Fruit fly (Drosophila melanogaster) whole organism, prepupa: ENCODE results near the gene CycY.

ENCODE experiments used
- CG11294 ChIP-seq: fragments of 200-800 bp; sonication (Bioruptor generic); IDR thresholded peaks from 2 replicates; pipeline ENCODE4 v1.3.6; 2022; ENCODE audit warnings: missing biosample characterization, missing genetic modification characterization
- CG11902 ChIP-seq: fragments of 200-800 bp; sonication (Bioruptor generic); optimal IDR thresholded peaks from 3 replicates; lab custom pipeline; 2016; ENCODE audit warnings: missing biosample characterization, missing genetic modification characterization
- CG15336 ChIP-seq: fragments of 200-800 bp; sonication (Bioruptor generic); IDR thresholded peaks from 2 replicates; pipeline ENCODE4 v1.3.6; 2022; ENCODE audit warnings: missing biosample characterization, missing genetic modification characterization
- CG16779 ChIP-seq: fragments of 200-800 bp; sonication (Bioruptor generic); optimal IDR thresholded peaks from 3 replicates; lab custom pipeline; 2017; ENCODE audit warnings: missing biosample characterization, mild to moderate bottlenecking, missing genetic modification characterization
- CG3032 ChIP-seq: fragments of 200-800 bp; optimal IDR thresholded peaks from 2 replicates; lab custom pipeline; 2019; ENCODE audit warnings: missing biosample characterization, mild to moderate bottlenecking, missing genetic modification characterization, moderate library complexity
- CG32006 ChIP-seq: fragments of 200-800 bp; sonication (Bioruptor generic); optimal IDR thresholded peaks from 3 replicates; lab custom pipeline; 2017; ENCODE audit warnings: missing biosample characterization, mild to moderate bottlenecking, missing genetic modification characterization
- CG34406 ChIP-seq: fragments of 200-800 bp; sonication (Bioruptor generic); optimal IDR thresholded peaks from 3 replicates; lab custom pipeline; 2016; ENCODE audit warnings: missing biosample characterization, missing genetic modification characterization
- CG6276 ChIP-seq: fragments of 200-800 bp; sonication (Bioruptor generic); optimal IDR thresholded peaks from 2 replicates; lab custom pipeline; 2017; ENCODE audit warnings: missing biosample characterization, mild to moderate bottlenecking, missing genetic modification characterization
- CG6792 ChIP-seq: fragments of 200-800 bp; sonication (Bioruptor generic); optimal IDR thresholded peaks from 3 replicates; lab custom pipeline; 2016; ENCODE audit warnings: missing biosample characterization, missing genetic modification characterization
- CG6808 ChIP-seq: fragments of 200-800 bp; sonication (Bioruptor generic); optimal IDR thresholded peaks from 3 replicates; lab custom pipeline; 2017; ENCODE audit warnings: missing biosample characterization, missing genetic modification characterization, mild to moderate bottlenecking, moderate library complexity, missing genetic modification reagents
- CG6854 ChIP-seq: fragments of 200-800 bp; sonication (Bioruptor generic); optimal IDR thresholded peaks from 2 replicates; lab custom pipeline; 2017; ENCODE audit warnings: missing biosample characterization, mild to moderate bottlenecking, missing genetic modification characterization
- CG8119 ChIP-seq: fragments of 200-800 bp; sonication (Bioruptor generic); IDR thresholded peaks from 3 replicates; pipeline ENCODE4 v1.3.6; 2022; ENCODE audit warnings: missing biosample characterization, missing genetic modification characterization
- CG9139 ChIP-seq: fragments of 200-800 bp; sonication (Bioruptor generic); optimal IDR thresholded peaks from 3 replicates; lab custom pipeline; 2017; ENCODE audit warnings: missing biosample characterization, mild to moderate bottlenecking, missing genetic modification characterization
- Eip75B ChIP-seq: fragments of 200-800 bp; sonication (Bioruptor generic); optimal IDR thresholded peaks from 3 replicates; lab custom pipeline; 2016; ENCODE audit warnings: missing biosample characterization, missing genetic modification characterization
- Eip78C ChIP-seq: fragments of 200-800 bp; sonication (Bioruptor generic); peaks from one replicate; lab custom pipeline; 2016; ENCODE audit warnings: missing biosample characterization, missing genetic modification characterization
- Eip93F ChIP-seq: fragments of 200-800 bp; sonication (Bioruptor generic); optimal IDR thresholded peaks from 2 replicates; lab custom pipeline; 2016; ENCODE audit warnings: missing biosample characterization, mild to moderate bottlenecking, missing genetic modification characterization
- Ets96B ChIP-seq: fragments of 200-800 bp; optimal IDR thresholded peaks from 2 replicates; lab custom pipeline; 2019; ENCODE audit warnings: missing biosample characterization, mild to moderate bottlenecking, missing genetic modification characterization, moderate library complexity
- Hr38 ChIP-seq: sonication (Bioruptor generic); optimal IDR thresholded peaks from 2 replicates; lab custom pipeline; 2016; ENCODE audit warnings: missing biosample characterization, missing genetic modification characterization
- Hr4 ChIP-seq: fragments of 200-800 bp; sonication (Bioruptor generic); optimal IDR thresholded peaks from 3 replicates; lab custom pipeline; 2016; ENCODE audit warnings: missing biosample characterization, missing genetic modification characterization
- Lpt ChIP-seq: fragments of 200-800 bp; sonication (Bioruptor generic); optimal IDR thresholded peaks from 3 replicates; lab custom pipeline; 2016; ENCODE audit warnings: missing biosample characterization, missing genetic modification characterization
- Met ChIP-seq: fragments of 200-800 bp; sonication (Bioruptor generic); optimal IDR thresholded peaks from 3 replicates; lab custom pipeline; 2016; ENCODE audit warnings: missing biosample characterization, missing genetic modification characterization
- Sox14 ChIP-seq: fragments of 200-800 bp; sonication (Bioruptor generic); optimal IDR thresholded peaks from 3 replicates; lab custom pipeline; 2016; ENCODE audit warnings: missing biosample characterization, missing genetic modification characterization
- Sox15 ChIP-seq: fragments of 200-800 bp; sonication (Bioruptor generic); optimal IDR thresholded peaks from 3 replicates; lab custom pipeline; 2016; ENCODE audit warnings: missing biosample characterization, missing genetic modification characterization
- achi ChIP-seq: fragments of 200-800 bp; sonication (Bioruptor generic); optimal IDR thresholded peaks from 3 replicates; lab custom pipeline; 2016; ENCODE audit warnings: missing biosample characterization, missing genetic modification characterization
- acj6 ChIP-seq: fragments of 200-800 bp; sonication (Bioruptor generic); optimal IDR thresholded peaks from 3 replicates; lab custom pipeline; 2016; ENCODE audit warnings: missing biosample characterization, missing genetic modification characterization
- cyc ChIP-seq: fragments of 200-800 bp; sonication (Bioruptor generic); optimal IDR thresholded peaks from 3 replicates; lab custom pipeline; 2016; ENCODE audit warnings: missing biosample characterization, missing genetic modification characterization
- dac ChIP-seq: fragments of 200-800 bp; sonication (Bioruptor generic); optimal IDR thresholded peaks from 2 replicates; lab custom pipeline; 2017; ENCODE audit warnings: missing biosample characterization, mild to moderate bottlenecking, missing genetic modification characterization
- eg ChIP-seq: fragments of 200-800 bp; sonication (Bioruptor generic); IDR thresholded peaks from 3 replicates; pipeline ENCODE4 v1.3.6; 2022; ENCODE audit warnings: missing biosample characterization, missing genetic modification characterization
- esn ChIP-seq: fragments of 200-800 bp; sonication (Bioruptor generic); optimal IDR thresholded peaks from 2 replicates; lab custom pipeline; 2016; ENCODE audit warnings: missing biosample characterization, mild to moderate bottlenecking, missing genetic modification characterization, moderate library complexity
- fd85E ChIP-seq: fragments of 200-800 bp; sonication (Bioruptor generic); optimal IDR thresholded peaks from 3 replicates; lab custom pipeline; 2016; ENCODE audit warnings: missing biosample characterization, missing genetic modification characterization
- salr ChIP-seq, 2 experiments: fragments of 200-800 bp; sonication (Bioruptor generic); optimal IDR thresholded peaks; 3 replicates each; lab custom pipeline; 2016 to 2018; ENCODE audit warnings: missing biosample characterization in 2 of 2, missing genetic modification characterization in 2 of 2, mild to moderate bottlenecking in 1 of 2
- svp ChIP-seq: fragments of 200-800 bp; sonication (Bioruptor generic); peaks from one replicate; lab custom pipeline; 2016; ENCODE audit warnings: missing biosample characterization, missing genetic modification characterization
- topi ChIP-seq: fragments of 200-800 bp; sonication (Bioruptor generic); optimal IDR thresholded peaks from 3 replicates; lab custom pipeline; 2016; ENCODE audit warnings: missing biosample characterization, missing genetic modification characterization
- vri ChIP-seq: fragments of 200-800 bp; sonication (Bioruptor generic); optimal IDR thresholded peaks from 3 replicates; lab custom pipeline; 2016; ENCODE audit warnings: missing biosample characterization, mild to moderate bottlenecking, missing genetic modification characterization

Gene CycY

DNA sequence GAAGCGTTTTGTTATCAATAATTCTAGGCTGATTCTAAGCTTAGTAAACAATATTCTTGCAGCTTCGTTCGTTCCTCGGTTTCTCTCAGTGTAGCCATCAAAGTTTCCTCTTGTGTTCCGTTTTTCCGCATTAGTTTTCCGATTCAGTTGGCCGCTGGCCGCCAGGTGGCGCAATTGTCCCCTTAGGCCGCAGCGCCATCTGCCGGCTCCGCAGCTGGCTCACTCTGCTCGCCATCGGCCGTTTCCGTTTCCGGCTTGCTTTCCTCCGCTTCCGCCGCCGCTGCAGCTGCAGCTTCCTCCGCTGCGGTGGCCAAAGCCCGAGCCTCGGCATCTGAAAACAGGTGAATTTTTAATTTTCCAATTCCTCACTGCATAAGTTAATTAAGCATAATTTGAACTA is 2.8 kb upstream of the CycY start (continued):
- TF ChIP-seq acj6 = peak; percentile 50
- TF ChIP-seq Eip93F (GFP tag; lab: Kevin White, UChicago) = no peak
- peak; percentile 47 for TF ChIP-seq Ets96B (tag; lab: Kevin White, UChicago)
- TF ChIP-seq CG11294 (GFP tag; lab: Robert Waterston, UW) = peak; percentile 55
- TF ChIP-seq salr (GFP tag; optimal IDR thresholded peaks at IDR 0.05; lab: Kevin White, UChicago) = peak; percentile 40 to 58
- peak; percentile 25; the same call in 1 of the 2 replicates for TF ChIP-seq CG15336 (GFP tag; lab: Robert Waterston, UW)
- TF ChIP-seq cyc = peak; percentile 59
- TF ChIP-seq Lpt (GFP tag; lab: Kevin White, UChicago) = peak; percentile 33
- no peak for TF ChIP-seq dac (GFP tag; lab: Kevin White, UChicago)
- TF ChIP-seq topi (GFP tag; lab: Kevin White, UChicago) = peak; percentile 60
- peak; percentile 17 for TF ChIP-seq vri (GFP tag; lab: Kevin White, UChicago)
- TF ChIP-seq svp (GFP tag; lab: Kevin White, UChicago) = peak; percentile 13
- peak; percentile 46 for TF ChIP-seq CG34406 (GFP tag; lab: Kevin White, UChicago)
- no peak for TF ChIP-seq Hr38 (GFP tag; lab: Kevin White, UChicago)
- TF ChIP-seq Sox15 (GFP tag; lab: Kevin White, UChicago) = no peak
- peak; percentile 47 for TF ChIP-seq CG32006 (GFP tag; lab: Kevin White, UChicago)
- TF ChIP-seq eg (GFP tag; lab: Robert Waterston, UW) = peak; percentile 79
- TF ChIP-seq Met (GFP tag; lab: Kevin White, UChicago) = peak; percentile 59
- TF ChIP-seq CG16779 (tag; lab: Kevin White, UChicago) = peak; percentile 20
- TF ChIP-seq Eip75B (GFP tag; lab: Kevin White, UChicago) = peak; percentile 69
- TF ChIP-seq esn (GFP tag; lab: Kevin White, UChicago) = peak; percentile 53
- TF ChIP-seq Sox14 (GFP tag; lab: Kevin White, UChicago) = no peak
- TF ChIP-seq achi (GFP tag; lab: Kevin White, UChicago) = peak; percentile 62
- TF ChIP-seq CG9139 = peak; percentile 81
- TF ChIP-seq CG8119 = peak; percentile 27; the same call in 1 of the 3 replicates
- peak; percentile 52 for TF ChIP-seq CG6792 (GFP tag; lab: Kevin White, UChicago)
- peak; percentile 20 for TF ChIP-seq fd85E

DNA sequence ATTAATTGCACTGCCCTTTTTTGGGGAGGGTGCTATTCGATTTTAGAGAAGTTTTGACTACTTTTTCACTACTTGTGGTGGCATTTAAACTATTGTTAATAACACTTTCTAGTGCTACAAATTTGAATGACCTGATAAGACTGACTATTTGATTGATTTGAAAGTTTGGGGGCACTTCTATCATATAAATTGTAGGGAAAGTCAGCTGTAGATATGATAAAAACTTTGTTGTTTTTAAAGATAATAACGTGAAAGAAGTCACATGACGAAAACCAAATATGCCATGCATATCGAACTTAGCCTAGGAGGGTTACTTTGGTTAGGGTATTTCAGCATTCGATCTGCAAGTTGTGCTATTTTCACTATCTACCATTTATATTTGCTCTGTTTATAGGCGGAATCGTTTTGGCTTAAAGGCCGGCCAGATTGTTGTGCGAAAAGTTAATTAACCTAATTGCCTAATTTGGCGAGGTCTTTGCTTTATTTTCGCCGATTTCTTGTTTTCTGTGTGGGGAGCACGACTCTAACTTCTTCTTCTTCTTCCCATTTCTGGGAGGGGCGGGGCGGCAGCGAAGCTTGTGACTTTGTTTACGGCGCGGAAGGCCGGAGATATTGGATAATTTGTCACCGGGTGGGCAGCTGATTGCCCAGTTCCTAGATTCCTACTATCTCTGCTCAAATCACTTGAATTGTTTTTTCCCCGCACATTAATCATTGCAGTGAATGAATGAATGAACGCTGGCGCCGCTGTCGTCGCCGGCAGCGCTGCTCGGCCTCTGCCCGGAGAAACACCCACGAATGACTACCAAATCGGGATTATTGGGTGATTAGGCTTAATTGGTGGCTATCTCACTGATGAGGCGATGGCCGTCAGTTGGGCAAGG is 557 bp downstream of the CycY start:
- no peak for TF ChIP-seq eg (GFP tag; lab: Robert Waterston, UW)
- TF ChIP-seq CG34406 (GFP tag; lab: Kevin White, UChicago) = no peak
- peak; percentile 82 for TF ChIP-seq Eip78C (GFP tag; lab: Kevin White, UChicago)
- no peak for TF ChIP-seq CG11902 (GFP tag; lab: Kevin White, UChicago)
- TF ChIP-seq CG32006 (GFP tag; lab: Kevin White, UChicago) = peak; percentile 40
- no peak for TF ChIP-seq CG8119
- TF ChIP-seq cyc = no peak
- TF ChIP-seq Hr4 = peak; percentile 12
- no peak for TF ChIP-seq CG6854 (GFP tag; lab: Kevin White, UChicago)
- TF ChIP-seq acj6 = no peak
- no peak for TF ChIP-seq CG3032 (tag; lab: Kevin White, UChicago)
- no peak for TF ChIP-seq CG6808 (GFP tag; lab: Kevin White, UChicago)

dm6 chr2L:11809823-11810222 is 3.8 kb downstream of the CycY start:
- no peak for TF ChIP-seq CG6276 (GFP tag; lab: Kevin White, UChicago)
